Fruit fly (Drosophila melanogaster) whole organism, embryonic: Measurements from ENCODE around the gene dtn.

ENCODE experiments used
- ATbp ChIP-seq: fragments of 200-800 bp; sonication (Bioruptor generic); optimal IDR thresholded peaks from 2 replicates; lab custom pipeline; 2017; ENCODE audit warnings: missing biosample characterization, mild to moderate bottlenecking, missing genetic modification characterization, missing genetic modification reagents
- CG10543 ChIP-seq: fragments of 200-800 bp; sonication (Bioruptor generic); optimal IDR thresholded peaks from 3 replicates; lab custom pipeline; 2017; ENCODE audit warnings: missing biosample characterization, mild to moderate bottlenecking, missing genetic modification characterization, moderate library complexity
- CG12071 ChIP-seq: fragments of 200-800 bp; sonication (Bioruptor generic); optimal IDR thresholded peaks from 3 replicates; lab custom pipeline; 2018; ENCODE audit warnings: missing biosample characterization, mild to moderate bottlenecking, missing genetic modification characterization
- CG14441 ChIP-seq: fragments of 200-800 bp; sonication (Bioruptor generic); IDR thresholded peaks from 2 replicates; pipeline ENCODE4 v1.3.6; 2022; ENCODE audit warnings: missing biosample characterization, missing genetic modification characterization
- CG1647 ChIP-seq: fragments of 200-800 bp; sonication (Bioruptor generic); optimal IDR thresholded peaks from 3 replicates; lab custom pipeline; 2016; ENCODE audit warnings: missing biosample characterization, missing genetic modification characterization
- CG2889 ChIP-seq: fragments of 200-800 bp; sonication (Bioruptor generic); IDR thresholded peaks from 3 replicates; pipeline ENCODE4 v1.3.6; 2022; ENCODE audit warnings: missing biosample characterization, missing genetic modification characterization
- CG30403 ChIP-seq: fragments of 200-800 bp; sonication (Bioruptor generic); optimal IDR thresholded peaks from 3 replicates; lab custom pipeline; 2016; ENCODE audit warnings: missing biosample characterization, missing genetic modification characterization
- CG30431 ChIP-seq: fragments of 200-800 bp; sonication (Bioruptor generic); optimal IDR thresholded peaks from 2 replicates; lab custom pipeline; 2017; ENCODE audit warnings: missing biosample characterization, missing genetic modification characterization
- CG3281 ChIP-seq: fragments of 200-800 bp; sonication (Bioruptor generic); optimal IDR thresholded peaks from 3 replicates; lab custom pipeline; 2017; ENCODE audit warnings: missing biosample characterization, mild to moderate bottlenecking, missing genetic modification characterization
- CG3407 ChIP-seq: fragments of 200-800 bp; sonication (Bioruptor generic); optimal IDR thresholded peaks from 2 replicates; lab custom pipeline; 2018; ENCODE audit warnings: missing biosample characterization, mild to moderate bottlenecking, missing genetic modification characterization
- CG3838 ChIP-seq: fragments of 200-800 bp; sonication (Bioruptor generic); optimal IDR thresholded peaks from 3 replicates; lab custom pipeline; 2016; ENCODE audit warnings: missing biosample characterization, missing genetic modification characterization
- CG4404 ChIP-seq: fragments of 200-800 bp; sonication (Bioruptor generic); IDR thresholded peaks from 2 replicates; pipeline ENCODE4 v1.3.6; 2022; ENCODE audit warnings: missing biosample characterization, missing genetic modification characterization
- CG5953 ChIP-seq: fragments of 200-800 bp; sonication (Bioruptor generic); IDR thresholded peaks from 2 replicates; pipeline ENCODE4 v1.3.6; 2022; ENCODE audit warnings: missing biosample characterization, missing genetic modification characterization
- CG7271 ChIP-seq: fragments of 200-800 bp; sonication (Bioruptor generic); optimal IDR thresholded peaks from 2 replicates; lab custom pipeline; 2018; ENCODE audit warnings: missing biosample characterization, mild to moderate bottlenecking, missing genetic modification characterization, moderate library complexity
- CG7786 ChIP-seq: fragments of 200-800 bp; sonication (Bioruptor generic); optimal IDR thresholded peaks from 2 replicates; lab custom pipeline; 2016; ENCODE audit warnings: missing biosample characterization, missing genetic modification characterization
- CG7987 ChIP-seq: fragments of 200-800 bp; sonication (Bioruptor generic); optimal IDR thresholded peaks from 2 replicates; lab custom pipeline; 2018; ENCODE audit warnings: missing biosample characterization, mild to moderate bottlenecking, missing genetic modification characterization, moderate library complexity
- CG8290 ChIP-seq, 3 experiments: fragments of 200-800 bp; sonication (Bioruptor generic); optimal IDR thresholded peaks; 2 replicates each; lab custom pipeline; 2016 to 2019; ENCODE audit warnings: missing biosample characterization in 3 of 3, missing genetic modification characterization in 3 of 3, mild to moderate bottlenecking in 2 of 3, moderate library complexity in 1 of 3
- CG8388 ChIP-seq: fragments of 200-800 bp; sonication (Bioruptor generic); optimal IDR thresholded peaks from 2 replicates; lab custom pipeline; 2019; ENCODE audit warnings: missing biosample characterization, mild to moderate bottlenecking, missing genetic modification characterization, moderate library complexity
- CrebB ChIP-seq: fragments of 200-800 bp; sonication (Bioruptor generic); optimal IDR thresholded peaks from 3 replicates; lab custom pipeline; 2018; ENCODE audit warnings: missing biosample characterization, mild to moderate bottlenecking, missing genetic modification characterization
- Drgx ChIP-seq: fragments of 200-800 bp; sonication (Bioruptor generic); IDR thresholded peaks from 2 replicates; pipeline ENCODE4 v1.3.6; 2022; ENCODE audit warnings: missing biosample characterization, missing genetic modification characterization
- HHEX ChIP-seq: fragments of 200-800 bp; sonication (Bioruptor generic); optimal IDR thresholded peaks from 3 replicates; lab custom pipeline; 2017; ENCODE audit warnings: missing biosample characterization, mild to moderate bottlenecking, missing genetic modification characterization, missing genetic modification reagents
- Hey ChIP-seq: fragments of 200-800 bp; sonication (Bioruptor generic); optimal IDR thresholded peaks from 3 replicates; lab custom pipeline; 2018; ENCODE audit warnings: missing biosample characterization, mild to moderate bottlenecking, missing genetic modification characterization
- HmgD ChIP-seq: fragments of 200-800 bp; sonication (Bioruptor generic); optimal IDR thresholded peaks from 3 replicates; lab custom pipeline; 2016; ENCODE audit warnings: missing biosample characterization, missing genetic modification characterization
- Hmr ChIP-seq: fragments of 200-800 bp; sonication (Bioruptor generic); optimal IDR thresholded peaks from 3 replicates; lab custom pipeline; 2017; ENCODE audit warnings: mild to moderate bottlenecking, missing biosample characterization, missing genetic modification reagents, missing genetic modification characterization
- Jarid2 ChIP-seq: fragments of 200-800 bp; sonication (Bioruptor generic); optimal IDR thresholded peaks from 3 replicates; lab custom pipeline; 2017; ENCODE audit warnings: mild to moderate bottlenecking, missing biosample characterization, missing genetic modification reagents, missing genetic modification characterization
- Lpt ChIP-seq: fragments of >200 bp; optimal IDR thresholded peaks from 2 replicates; lab custom pipeline; 2018; ENCODE audit warnings: missing biosample characterization, missing genetic modification characterization
- NC2β ChIP-seq: fragments of 200-800 bp; sonication (Bioruptor generic); optimal IDR thresholded peaks from 2 replicates; lab custom pipeline; 2016; ENCODE audit warnings: missing biosample characterization, missing genetic modification characterization
- Neu2 ChIP-seq: fragments of 200-800 bp; sonication (Bioruptor generic); optimal IDR thresholded peaks from 3 replicates; lab custom pipeline; 2016; ENCODE audit warnings: missing biosample characterization, missing genetic modification characterization, borderline replicate concordance
- Tbp ChIP-seq: fragments of >200 bp; optimal IDR thresholded peaks from 2 replicates; lab custom pipeline; 2018; ENCODE audit warnings: missing biosample characterization, missing genetic modification characterization
- Vsx1 ChIP-seq: fragments of 200-800 bp; sonication (Bioruptor generic); optimal IDR thresholded peaks from 2 replicates; lab custom pipeline; 2017; ENCODE audit warnings: missing biosample characterization, mild to moderate bottlenecking, missing genetic modification characterization, missing genetic modification reagents
- bsh ChIP-seq, 2 experiments: fragments of 200-800 bp; sonication (Bioruptor generic); optimal IDR thresholded peaks; 2 replicates each; lab custom pipeline; 2017 to 2018; ENCODE audit warnings: mild to moderate bottlenecking in 2 of 2, missing biosample characterization in 2 of 2, missing genetic modification characterization in 2 of 2, moderate library complexity in 1 of 2
- cg ChIP-seq: fragments of 200-800 bp; sonication (Bioruptor generic); optimal IDR thresholded peaks from 3 replicates; lab custom pipeline; 2019; ENCODE audit warnings: missing biosample characterization, mild to moderate bottlenecking, missing genetic modification characterization, moderate library complexity
- chinmo ChIP-seq: fragments of 200-800 bp; sonication (Bioruptor generic); IDR thresholded peaks from 4 replicates; pipeline ENCODE4 v1.3.6; 2022; ENCODE audit warnings: missing biosample characterization, missing genetic modification characterization; ENCODE audit not compliant: partially characterized antibody
- ci ChIP-seq: fragments of 200-800 bp; sonication (Bioruptor generic); IDR thresholded peaks from 3 replicates; pipeline ENCODE4 v1.3.6; 2022; ENCODE audit warnings: missing biosample characterization, missing genetic modification characterization
- dysf ChIP-seq: fragments of 200-800 bp; sonication (Bioruptor generic); IDR thresholded peaks from 3 replicates; pipeline ENCODE4 v1.3.6; 2022; ENCODE audit warnings: missing biosample characterization, missing genetic modification characterization
- gem ChIP-seq: fragments of 200-800 bp; sonication (Bioruptor generic); optimal IDR thresholded peaks from 2 replicates; lab custom pipeline; 2019; ENCODE audit warnings: missing biosample characterization, mild to moderate bottlenecking, missing genetic modification characterization, moderate library complexity
- grau ChIP-seq: fragments of 200-800 bp; optimal IDR thresholded peaks from 3 replicates; lab custom pipeline; 2019; ENCODE audit warnings: missing biosample characterization, mild to moderate bottlenecking, missing genetic modification characterization, moderate library complexity
- her ChIP-seq: fragments of 200-800 bp; sonication (Bioruptor generic); optimal IDR thresholded peaks from 2 replicates; lab custom pipeline; 2016; ENCODE audit warnings: missing biosample characterization, missing genetic modification characterization
- lbe ChIP-seq: fragments of 200-800 bp; sonication (Bioruptor generic); optimal IDR thresholded peaks from 2 replicates; lab custom pipeline; 2016; ENCODE audit warnings: missing biosample characterization, mild to moderate bottlenecking, missing genetic modification characterization
- nau ChIP-seq: fragments of 200-800 bp; sonication (Bioruptor generic); optimal IDR thresholded peaks from 3 replicates; lab custom pipeline; 2017; ENCODE audit warnings: missing biosample characterization, mild to moderate bottlenecking, missing genetic modification characterization, missing genetic modification reagents
- onecut ChIP-seq: fragments of 200-800 bp; sonication (Bioruptor generic); IDR thresholded peaks from 2 replicates; pipeline ENCODE4 v1.3.6; 2022; ENCODE audit warnings: missing biosample characterization, missing genetic modification characterization
- pb ChIP-seq: fragments of 200-800 bp; sonication (Bioruptor generic); optimal IDR thresholded peaks from 3 replicates; lab custom pipeline; 2016; ENCODE audit warnings: missing biosample characterization, missing genetic modification characterization
- pros ChIP-seq: fragments of 200-800 bp; sonication (Bioruptor generic); optimal IDR thresholded peaks from 3 replicates; lab custom pipeline; 2019; ENCODE audit warnings: missing biosample characterization, mild to moderate bottlenecking, missing genetic modification characterization, moderate library complexity
- salm ChIP-seq: fragments of 200-800 bp; sonication (Bioruptor generic); optimal IDR thresholded peaks from 2 replicates; lab custom pipeline; 2018; ENCODE audit warnings: missing biosample characterization, mild to moderate bottlenecking, missing genetic modification characterization
- sc ChIP-seq, 3 experiments: fragments of >200 bp in 2 of 3; fragments of 200-800 bp in 1 of 3; sonication (Bioruptor generic) in 1 of 3; optimal IDR thresholded peaks; 2 replicates in 2 of 3; 3 replicates in 1 of 3; lab custom pipeline; 2017; ENCODE audit warnings: mild to moderate bottlenecking in 1 of 3, missing biosample characterization in 1 of 3, missing genetic modification characterization in 1 of 3, missing genetic modification reagents in 1 of 3
- sug ChIP-seq: fragments of 200-800 bp; optimal IDR thresholded peaks from 2 replicates; lab custom pipeline; 2019; ENCODE audit warnings: missing biosample characterization, mild to moderate bottlenecking, missing genetic modification characterization, moderate library complexity
- tap ChIP-seq: fragments of 200-800 bp; optimal IDR thresholded peaks from 3 replicates; lab custom pipeline; 2019; ENCODE audit warnings: missing biosample characterization, mild to moderate bottlenecking, missing genetic modification characterization, moderate library complexity
- unpg ChIP-seq: fragments of 200-800 bp; sonication (Bioruptor generic); optimal IDR thresholded peaks from 3 replicates; lab custom pipeline; 2018; ENCODE audit warnings: missing biosample characterization, mild to moderate bottlenecking, missing genetic modification characterization, moderate library complexity
- wdn ChIP-seq: fragments of 200-800 bp; sonication (Bioruptor generic); IDR thresholded peaks from 2 replicates; pipeline ENCODE4 v1.3.6; 2022; ENCODE audit warnings: missing biosample characterization, missing genetic modification characterization
- zen ChIP-seq: fragments of 200-800 bp; sonication (Bioruptor generic); optimal IDR thresholded peaks from 3 replicates; lab custom pipeline; 2018; ENCODE audit warnings: missing biosample characterization, mild to moderate bottlenecking, missing genetic modification characterization, moderate library complexity

Gene dtn

dm6 chrX:6253701-6254100 lies 28.3 kb downstream of the dtn start (continued):
- TF ChIP-seq CG7987 (GFP tag; lab: Kevin White, UChicago) = peak; percentile 11
- TF ChIP-seq Hmr = peak; percentile 20
- TF ChIP-seq salm (tag; lab: Kevin White, UChicago) = peak; percentile 27
- TF ChIP-seq HHEX (GFP tag; lab: Kevin White, UChicago) = peak; percentile 44
- TF ChIP-seq sc (optimal IDR thresholded peaks at IDR 0.05; lab: Kevin White, UChicago) = no peak
- TF ChIP-seq sc (GFP tag; optimal IDR thresholded peaks at IDR 0.05; lab: Kevin White, UChicago) = no peak
- no peak for TF ChIP-seq CG8388 (GFP tag; lab: Kevin White, UChicago)
- TF ChIP-seq CG14441 (GFP tag; lab: Robert Waterston, UW) = no peak
- no peak for TF ChIP-seq CG30431 (GFP tag; lab: Kevin White, UChicago)
- peak; percentile 40 for TF ChIP-seq cg (GFP tag; lab: Kevin White, UChicago)
- no peak for TF ChIP-seq CG3838 (GFP tag; lab: Kevin White, UChicago)
- 0 out of 4 replicates have a peak, but pooled peaks have one; percentile 38 for TF ChIP-seq chinmo (GFP tag; lab: Robert Waterston, UW)
- peak; percentile 29 for TF ChIP-seq onecut (GFP tag; lab: Robert Waterston, UW)
- no peak for TF ChIP-seq CG5953
- peak; percentile 57 for TF ChIP-seq zen (tag; lab: Kevin White, UChicago)
- TF ChIP-seq CG8290 (GFP tag; optimal IDR thresholded peaks at IDR 0.05; lab: Kevin White, UChicago) = no peak
- no peak for TF ChIP-seq CG8290 (tag; optimal IDR thresholded peaks at IDR 0.05; lab: Kevin White, UChicago)
- TF ChIP-seq CG7786 (GFP tag; lab: Kevin White, UChicago) = no peak
- no peak for TF ChIP-seq unpg
- no peak for TF ChIP-seq pros (GFP tag; lab: Kevin White, UChicago)
- TF ChIP-seq Tbp = no peak
- no peak for TF ChIP-seq lbe (GFP tag; lab: Kevin White, UChicago)
- TF ChIP-seq CG30403 (GFP tag; lab: Kevin White, UChicago) = no peak
- TF ChIP-seq Drgx (GFP tag; lab: Robert Waterston, UW) = no peak
- TF ChIP-seq NC2β (GFP tag; lab: Kevin White, UChicago) = no peak
- 0 out of 3 replicates have a peak, but pooled peaks have one; percentile 27 for TF ChIP-seq ci (GFP tag; lab: Robert Waterston, UW)
- no peak for TF ChIP-seq CG7271 (tag; lab: Kevin White, UChicago)
- no peak for TF ChIP-seq Lpt
- TF ChIP-seq gem (tag; lab: Kevin White, UChicago) = no peak
- TF ChIP-seq nau (GFP tag; lab: Kevin White, UChicago) = no peak
- no peak for TF ChIP-seq CG4404 (GFP tag; lab: Robert Waterston, UW)
- TF ChIP-seq ATbp = peak; percentile 54
- TF ChIP-seq bsh (GFP tag; optimal IDR thresholded peaks at IDR 0.05; lab: Kevin White, UChicago) = peak in 1 of 2 experiments; percentile 19
- TF ChIP-seq Jarid2 (GFP tag; lab: Kevin White, UChicago) = no peak
- TF ChIP-seq pb (GFP tag; lab: Kevin White, UChicago) = no peak
- peak; percentile 6 for TF ChIP-seq CG3407 (GFP tag; lab: Kevin White, UChicago)
- no peak for TF ChIP-seq Vsx1
- peak; percentile 16 for TF ChIP-seq CG10543 (GFP tag; lab: Kevin White, UChicago)
- no peak for TF ChIP-seq her (GFP tag; lab: Kevin White, UChicago)
- TF ChIP-seq CG12071 = peak; percentile 16
- TF ChIP-seq HmgD (GFP tag; lab: Kevin White, UChicago) = no peak
- TF ChIP-seq Hey = no peak
- TF ChIP-seq CG3281 (GFP tag; lab: Kevin White, UChicago) = peak; percentile 5
- TF ChIP-seq dysf (GFP tag; lab: Robert Waterston, UW) = no peak
- no peak for TF ChIP-seq tap (tag; lab: Kevin White, UChicago)
- no peak for TF ChIP-seq Neu2 (GFP tag; lab: Kevin White, UChicago)
- TF ChIP-seq CG1647 (GFP tag; lab: Kevin White, UChicago) = no peak
- no peak for TF ChIP-seq CG2889 (GFP tag; lab: Robert Waterston, UW)
- peak; percentile 8 for TF ChIP-seq CrebB (tag; lab: Kevin White, UChicago)
- TF ChIP-seq sug (tag; lab: Kevin White, UChicago) = no peak
- no peak for TF ChIP-seq grau (tag; lab: Kevin White, UChicago)
- TF ChIP-seq wdn = no peak
